Worm (Caenorhabditis elegans): ENCODE data around the gene ltd-1.

ce11 chrII:8057911-8058310 is 34.6 kb downstream of the ltd-1 start:
- TF ChIP-seq skn-1 (tag; optimal IDR thresholded peaks at IDR 0.05) (no peak), pqm-1 (tag; optimal IDR thresholded peaks at IDR 0.05) (no peak), hlh-4 (tag; optimal IDR thresholded peaks at IDR 0.05) (peak; percentile 52), elt-3 (tag; optimal IDR thresholded peaks at IDR 0.05) (no peak), xbp-1 (tag; optimal IDR thresholded peaks at IDR 0.05) (no peak), ceh-90 (tag; optimal IDR thresholded peaks at IDR 0.05) (no peak), nhr-28 (tag; optimal IDR thresholded peaks at IDR 0.05) (no peak), ztf-11 (tag; optimal IDR thresholded peaks at IDR 0.05) (no peak), unc-62 (GFP tag; optimal IDR thresholded peaks at IDR 0.05) (no peak), mdl-1 (tag; optimal IDR thresholded peaks at IDR 0.05) (no peak), zag-1 (tag; optimal IDR thresholded peaks at IDR 0.05) (no peak), nhr-237 (tag; optimal IDR thresholded peaks at IDR 0.05) (no peak), jun-1 (tag; optimal IDR thresholded peaks at IDR 0.05) (no peak)

All from whole organism, L1 larva.